Worm (Caenorhabditis elegans) whole organism, L4/young adult: ENCODE results near the gene srsx-27.

Experiments used
- W03F9.2 ChIP-seq: fragments of 150-350 bp; optimal IDR thresholded peaks from 2 replicates; lab custom pipeline; 2014; ENCODE audit warnings: missing biosample characterization, missing genetic modification characterization
- dao-5 ChIP-seq: sonication (generic microtip); optimal IDR thresholded peaks from 2 replicates; lab custom pipeline; 2016; ENCODE audit warnings: missing genotype, missing genetic modification characterization, moderate library complexity, missing compliant biosample characterization
- him-1 ChIP-seq: sonication (generic microtip); optimal IDR thresholded peaks from 2 replicates; lab custom pipeline; 2016; ENCODE audit warnings: missing genotype, missing genetic modification reagents, missing genetic modification characterization, missing compliant biosample characterization

Gene srsx-27

DNA sequence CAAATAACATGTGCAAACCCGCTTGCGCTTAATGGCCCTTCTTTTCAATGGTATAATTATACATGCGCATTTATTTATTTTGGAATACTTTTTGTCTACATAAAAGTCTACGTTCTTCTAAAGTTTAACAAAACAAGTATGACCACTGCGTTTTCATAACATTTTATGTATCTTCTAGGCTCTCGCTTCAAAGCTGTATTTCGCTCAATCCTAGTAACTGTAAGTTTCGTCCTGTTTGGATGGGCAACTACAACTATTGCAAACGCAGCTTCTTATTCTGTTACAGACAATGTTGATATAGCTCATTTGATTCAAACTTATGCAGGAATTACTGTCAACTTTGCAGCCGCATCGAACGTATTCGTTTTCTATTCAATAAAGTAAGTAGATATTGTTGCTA, at the start of gene srsx-27:
Gene srsx-27, plus strand, starts transcription at position 301 of the 400 bp plus-strand sequence.
- TF ChIP-seq W03F9.2 (tag; lab: Kevin White, UChicago), result no peak
- no peak for TF ChIP-seq him-1 (tag; lab: Kevin White, UChicago)
- TF ChIP-seq dao-5 (tag; lab: Kevin White, UChicago), result no peak

DNA sequence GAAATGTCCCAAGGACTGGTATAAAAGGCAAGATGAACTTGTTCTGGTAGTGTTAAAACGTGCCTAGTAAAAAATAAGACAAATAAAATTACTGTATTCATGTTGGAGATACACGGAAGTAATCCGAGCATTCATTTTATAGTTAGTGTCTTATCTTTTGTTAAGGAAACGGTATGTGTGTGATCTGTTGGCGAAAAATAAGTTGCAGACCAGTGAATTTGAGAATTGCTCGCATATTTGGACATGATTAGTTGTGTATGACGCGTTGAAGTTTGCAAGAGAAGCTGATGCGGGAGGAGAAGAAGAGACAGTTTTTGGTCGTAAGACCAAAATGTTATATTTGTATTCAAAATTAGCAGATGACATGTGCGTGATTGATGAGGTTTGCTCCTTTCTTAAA, 47.9 kb upstream of the srsx-27 start, which contains the start of gene C08B6.14:
Gene C08B6.14, minus strand, starts transcription at position 101 of the 400 bp plus-strand sequence.
- TF ChIP-seq W03F9.2 (tag; lab: Kevin White, UChicago) (no peak), him-1 (tag; lab: Kevin White, UChicago) (no peak), dao-5 (tag; lab: Kevin White, UChicago) (no peak)

DNA sequence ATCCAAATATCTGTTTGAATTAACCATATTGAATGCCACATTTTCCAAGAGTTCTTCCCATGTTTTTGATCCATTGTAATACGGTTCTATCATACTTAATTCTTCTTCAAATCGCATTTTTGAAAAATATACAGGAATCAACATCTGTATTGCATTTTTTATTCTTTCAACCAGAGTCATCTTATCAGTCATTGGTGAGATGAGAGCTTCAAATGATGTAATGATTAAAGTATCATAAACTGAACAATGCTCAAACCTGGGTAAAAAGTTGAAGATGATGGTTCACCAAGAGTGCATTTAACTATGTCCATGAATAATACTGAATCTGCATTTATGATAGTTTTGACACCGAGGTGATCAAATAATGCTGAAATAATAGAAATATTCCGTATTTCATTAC, 46.0 kb upstream of the srsx-27 start:
- TF ChIP-seq him-1 (tag; lab: Kevin White, UChicago) (no peak), W03F9.2 (tag; lab: Kevin White, UChicago) (no peak), dao-5 (tag; lab: Kevin White, UChicago) (no peak)

DNA sequence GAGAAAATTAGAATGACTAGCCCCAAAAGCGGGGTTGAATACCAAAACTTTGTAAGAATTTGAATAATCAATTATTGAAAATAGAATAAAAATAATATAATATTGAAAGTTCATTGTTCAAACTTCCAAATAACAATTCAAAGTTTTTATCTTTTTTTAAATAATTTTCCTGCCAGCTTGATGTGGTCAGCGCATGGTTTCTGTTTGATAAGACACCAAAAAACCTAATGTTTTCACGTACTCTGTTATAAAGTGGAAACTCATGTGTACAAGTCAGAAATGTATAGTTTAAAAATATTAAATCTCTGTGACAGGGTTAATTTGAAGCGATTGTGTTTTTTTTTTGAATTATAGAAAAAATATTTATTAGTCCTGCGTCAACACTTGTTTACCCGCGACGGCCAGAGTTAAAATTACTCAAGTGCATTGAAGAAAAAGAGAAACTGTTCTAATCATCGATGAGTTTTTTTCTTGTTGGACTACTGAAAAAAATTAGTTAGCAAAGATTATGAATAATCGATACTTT, 45.0 kb upstream of the srsx-27 start, which contains the start of gene ugt-17:
Gene ugt-17, minus strand, starts transcription at position 180 of the 526 bp plus-strand sequence.
- TF ChIP-seq W03F9.2 (tag; lab: Kevin White, UChicago) (no peak), dao-5 (tag; lab: Kevin White, UChicago) (no peak), him-1 (tag; lab: Kevin White, UChicago) (no peak)

DNA sequence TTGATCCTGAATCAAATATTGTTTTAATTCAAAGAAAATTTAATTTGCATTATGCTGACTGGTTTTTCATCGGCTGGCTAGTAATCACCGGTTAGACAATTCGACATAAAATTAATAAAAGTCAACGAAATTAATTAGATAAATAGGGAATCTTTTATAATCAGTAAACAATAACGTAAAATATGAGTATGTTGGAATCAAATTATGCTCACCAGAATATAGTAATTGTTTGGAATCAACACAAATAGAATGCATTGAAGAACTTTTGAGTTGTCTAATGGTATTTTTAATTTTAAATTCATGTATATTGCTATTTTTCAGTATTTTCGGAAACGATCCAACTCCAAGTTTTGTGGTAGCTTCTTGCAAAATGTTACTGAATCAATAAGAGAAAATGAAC, 44.4 kb upstream of the srsx-27 start, which contains the start of gene C08B6.2:
Gene C08B6.2, plus strand, starts transcription at position 301 of the 400 bp plus-strand sequence.
- no peak for TF ChIP-seq dao-5 (tag; lab: Kevin White, UChicago)

DNA sequence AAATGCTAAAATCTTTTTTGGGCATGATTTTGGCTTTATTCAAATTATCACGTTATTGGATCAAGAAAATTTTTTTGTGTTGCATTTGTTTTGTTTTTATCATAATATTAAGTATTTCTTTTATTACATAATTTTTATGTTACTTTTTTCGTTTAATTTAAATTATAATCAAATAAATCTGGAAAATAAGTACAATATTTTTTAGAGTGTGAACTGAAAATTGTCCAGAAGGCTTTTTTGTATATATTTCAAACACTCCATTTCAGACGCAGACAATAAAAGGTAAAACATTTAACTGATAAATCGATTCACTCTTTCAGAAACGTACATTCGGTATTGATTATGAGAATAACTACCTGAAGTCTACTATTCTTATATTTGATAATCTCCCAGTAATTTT, 42.5 kb upstream of the srsx-27 start, which contains the start of gene C08B6.11:
Gene C08B6.11, plus strand, starts transcription at position 301 of the 400 bp plus-strand sequence.
- TF ChIP-seq him-1 (tag; lab: Kevin White, UChicago) (no peak), dao-5 (tag; lab: Kevin White, UChicago) (no peak), W03F9.2 (tag; lab: Kevin White, UChicago) (no peak)

DNA sequence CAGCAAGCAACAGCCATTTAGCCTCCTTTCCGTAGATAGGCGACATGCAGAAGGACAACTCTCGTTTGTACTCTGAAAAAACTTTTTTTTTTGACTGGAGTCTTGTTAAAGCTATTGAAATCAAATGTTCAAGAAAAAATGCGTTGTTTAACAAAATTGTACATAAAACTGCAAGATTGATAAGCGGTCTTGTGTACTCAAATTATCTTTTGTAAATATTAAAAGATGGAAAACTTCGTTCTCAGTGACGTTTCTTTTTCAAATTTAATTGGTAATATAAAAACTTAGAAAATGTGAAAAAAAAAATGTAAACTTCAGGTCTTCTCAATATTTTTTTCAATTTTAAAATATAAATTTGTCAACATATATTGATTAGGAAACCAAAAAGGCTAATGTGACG, 38.7 kb upstream of the srsx-27 start:
- TF ChIP-seq dao-5 (tag; lab: Kevin White, UChicago) (no peak), him-1 (tag; lab: Kevin White, UChicago) (no peak), W03F9.2 (tag; lab: Kevin White, UChicago) (no peak)

DNA sequence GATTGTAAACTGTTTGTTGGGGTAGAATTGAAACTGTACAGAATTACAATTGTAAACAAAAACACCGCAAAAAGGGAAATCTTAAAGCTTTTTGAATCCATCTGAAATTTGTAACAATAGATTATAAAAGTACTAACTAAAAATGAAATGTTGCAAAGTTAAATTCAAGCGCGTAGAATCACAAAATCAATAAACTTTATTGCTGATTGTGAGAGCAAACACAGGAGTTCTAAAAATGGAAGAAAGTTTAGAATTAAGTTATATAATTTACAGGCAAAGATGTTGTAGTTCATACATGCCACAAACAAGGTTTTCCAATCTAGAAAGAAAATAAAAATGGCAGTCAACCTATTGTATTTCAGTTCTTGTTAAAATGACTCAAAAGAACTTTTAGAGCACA, 37.6 kb upstream of the srsx-27 start, which contains the start of gene C08B6.3:
Gene C08B6.3, minus strand, starts transcription at position 101 of the 400 bp plus-strand sequence.
- no peak for TF ChIP-seq W03F9.2 (tag; lab: Kevin White, UChicago)
- TF ChIP-seq him-1 (tag; lab: Kevin White, UChicago), result no peak
- no peak for TF ChIP-seq dao-5 (tag; lab: Kevin White, UChicago)

DNA sequence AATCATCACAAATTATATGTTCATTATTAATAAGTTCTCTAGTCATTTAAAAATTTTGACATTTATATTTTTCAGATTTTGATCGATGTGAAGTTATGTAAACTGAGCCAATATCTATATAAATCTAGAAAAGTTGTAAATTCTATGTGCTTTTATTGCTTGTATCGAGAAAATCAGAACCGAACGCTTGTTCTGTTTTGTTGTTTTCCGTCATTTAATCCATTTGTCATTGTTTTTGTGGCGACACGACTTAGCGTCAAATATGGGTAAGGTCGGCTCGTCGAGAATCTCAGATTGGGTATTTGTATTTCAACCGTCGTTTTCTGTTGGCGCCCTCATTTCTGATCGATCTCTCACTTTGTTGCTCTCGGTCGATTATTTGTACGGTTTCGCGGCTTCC, 35.5 kb upstream of the srsx-27 start, which contains the start of gene cht-5:
Gene cht-5, plus strand, starts transcription at position 301 of the 400 bp plus-strand sequence.
- TF ChIP-seq him-1 (tag; lab: Kevin White, UChicago), result no peak
- no peak for TF ChIP-seq W03F9.2 (tag; lab: Kevin White, UChicago)
- no peak for TF ChIP-seq dao-5 (tag; lab: Kevin White, UChicago)

DNA sequence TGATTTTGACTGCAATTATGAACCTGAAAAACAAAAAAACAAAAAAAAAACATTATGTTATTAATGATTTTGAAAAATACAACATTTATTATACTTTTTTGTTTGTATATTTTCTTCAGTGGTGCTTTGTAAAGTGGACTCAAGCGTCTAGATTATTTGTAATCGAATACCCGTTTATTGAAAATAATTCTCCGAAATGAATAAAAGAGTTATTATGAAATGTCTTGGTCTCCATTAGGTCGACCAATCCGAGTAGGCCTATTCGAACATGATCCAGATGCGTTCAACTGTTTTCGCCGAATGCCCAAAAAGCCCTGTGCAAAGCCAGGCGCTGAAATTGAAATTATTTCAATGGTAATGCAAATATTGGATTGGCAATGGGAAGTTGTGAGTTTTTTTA, 32.4 kb upstream of the srsx-27 start, which contains the start of gene C08B6.5:
Gene C08B6.5, plus strand, starts transcription at position 301 of the 400 bp plus-strand sequence.
- no peak for TF ChIP-seq him-1 (tag; lab: Kevin White, UChicago)
- TF ChIP-seq W03F9.2 (tag; lab: Kevin White, UChicago), result no peak
- TF ChIP-seq dao-5 (tag; lab: Kevin White, UChicago), result no peak

DNA sequence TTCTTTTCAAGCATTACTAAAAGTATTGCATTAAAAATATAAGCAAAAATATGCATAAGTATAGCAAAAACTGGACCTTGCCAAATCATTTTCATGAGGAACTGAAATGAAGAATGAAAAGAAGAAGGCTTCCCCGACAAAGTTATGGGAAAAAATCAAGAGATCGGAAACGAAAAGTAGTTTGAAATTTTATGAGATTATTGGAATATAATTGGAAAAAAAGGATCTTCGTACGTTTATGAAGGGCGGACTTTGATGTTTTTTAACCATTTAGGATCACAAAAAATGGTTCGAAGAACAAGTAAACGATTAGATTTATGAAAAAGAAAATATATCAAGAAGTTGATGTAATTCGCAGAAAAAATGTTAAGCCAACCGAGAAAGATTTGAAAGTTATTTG, 28.9 kb upstream of the srsx-27 start, which contains the start of gene srxa-18:
Gene srxa-18, minus strand, starts transcription at position 100 of the 400 bp plus-strand sequence.
- TF ChIP-seq W03F9.2 (tag; lab: Kevin White, UChicago) (no peak), dao-5 (tag; lab: Kevin White, UChicago) (no peak), him-1 (tag; lab: Kevin White, UChicago) (no peak)

DNA sequence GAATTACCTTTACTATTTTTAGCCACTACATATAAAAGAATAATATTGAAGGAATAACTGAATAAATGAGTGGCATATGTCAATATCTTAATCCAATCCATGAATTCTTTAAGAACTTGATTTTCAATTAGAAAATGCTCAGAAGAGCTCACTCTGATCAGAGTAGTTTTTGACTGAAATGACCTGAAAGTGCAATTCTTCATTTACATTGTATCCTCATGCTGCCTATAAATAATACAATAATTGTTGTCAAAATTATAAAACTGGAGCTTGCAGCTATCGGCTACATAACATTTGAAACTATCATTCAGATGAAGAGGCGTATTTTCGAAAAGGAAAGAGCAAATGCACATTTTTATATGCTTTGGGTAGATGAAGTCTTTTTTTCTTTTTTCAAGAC, 27.2 kb upstream of the srsx-27 start, which contains the start of gene srxa-19:
Gene srxa-19, minus strand, starts transcription at position 101 of the 400 bp plus-strand sequence.
- TF ChIP-seq dao-5 (tag; lab: Kevin White, UChicago), result no peak
- no peak for TF ChIP-seq him-1 (tag; lab: Kevin White, UChicago)
- no peak for TF ChIP-seq W03F9.2 (tag; lab: Kevin White, UChicago)

DNA sequence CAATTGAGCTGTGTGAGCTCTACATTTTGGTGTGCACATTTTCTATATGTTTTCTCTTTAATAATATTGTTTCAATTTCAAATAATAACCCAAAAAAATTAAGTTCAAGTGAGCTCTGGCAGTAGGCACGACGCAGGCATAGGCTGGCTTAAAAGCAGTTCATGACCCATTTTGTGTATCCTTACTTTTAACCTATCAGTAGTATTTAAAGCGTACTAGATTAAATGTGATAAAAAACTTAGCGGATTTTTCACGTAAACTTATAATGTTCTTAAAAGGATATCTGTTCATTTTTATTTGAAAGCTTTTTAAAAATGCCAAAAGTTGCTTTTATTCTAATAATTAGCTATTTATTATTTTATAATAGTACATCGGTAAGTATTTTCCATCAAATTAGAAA, 26.5 kb upstream of the srsx-27 start, which contains the start of gene C08B6.6:
Gene C08B6.6, plus strand, starts transcription at position 301 of the 400 bp plus-strand sequence.
- TF ChIP-seq him-1 (tag; lab: Kevin White, UChicago), result no peak
- no peak for TF ChIP-seq dao-5 (tag; lab: Kevin White, UChicago)
- TF ChIP-seq W03F9.2 (tag; lab: Kevin White, UChicago), result no peak
